Worm (Caenorhabditis elegans) whole organism, L2 larva: ENCODE measurements around the gene aat-1.

Experiments used
- C34F6.9 ChIP-seq: fragments of 150-350 bp; optimal IDR thresholded peaks from 2 replicates; lab custom pipeline; 2014; ENCODE audit warnings: missing biosample characterization, missing genetic modification characterization
- F13H6.1 ChIP-seq: sonication (generic microtip); optimal IDR thresholded peaks from 2 replicates; lab custom pipeline; 2016; ENCODE audit warnings: missing genetic modification characterization, missing compliant biosample characterization
- ZK546.5 ChIP-seq: sonication (generic microtip); optimal IDR thresholded peaks from 2 replicates; lab custom pipeline; 2017; ENCODE audit warnings: missing biosample characterization, missing genetic modification characterization
- alr-1 ChIP-seq: fragments of 150-350 bp; optimal IDR thresholded peaks from 2 replicates; lab custom pipeline; 2014; ENCODE audit warnings: missing biosample characterization, missing genetic modification characterization
- ceh-16 ChIP-seq: fragments of 150-350 bp; optimal IDR thresholded peaks from 2 replicates; lab custom pipeline; 2014; ENCODE audit warnings: missing biosample characterization, missing genetic modification characterization
- crh-2 ChIP-seq: sonication (generic microtip); optimal IDR thresholded peaks from 2 replicates; lab custom pipeline; 2017; ENCODE audit warnings: missing biosample characterization, missing genetic modification characterization
- elt-1 ChIP-seq: fragments of 150-350 bp; optimal IDR thresholded peaks from 2 replicates; lab custom pipeline; 2014; ENCODE audit warnings: missing biosample characterization, missing genetic modification characterization
- lin-11 ChIP-seq: fragments of 150-350 bp; sonication (generic microtip); optimal IDR thresholded peaks from 2 replicates; lab custom pipeline; 2014; ENCODE audit warnings: missing biosample characterization, missing genetic modification characterization, inconsistent platforms, mixed read lengths
- lin-39 ChIP-seq: fragments of 150-350 bp; optimal IDR thresholded peaks from 2 replicates; lab custom pipeline; 2014; ENCODE audit warnings: missing biosample characterization, missing genetic modification reagents, missing genetic modification characterization
- lsy-2 ChIP-seq, 2 experiments: fragments of 150-350 bp in 1 of 2; sonication (generic microtip) in 1 of 2; optimal IDR thresholded peaks; 2 replicates each; lab custom pipeline; 2014 to 2017; ENCODE audit warnings: missing biosample characterization in 2 of 2, missing genetic modification characterization in 2 of 2
- mbf-1 ChIP-seq: sonication (generic microtip); optimal IDR thresholded peaks from 2 replicates; lab custom pipeline; 2017; ENCODE audit warnings: missing biosample characterization, missing genetic modification characterization
- nhr-11 ChIP-seq: fragments of 150-350 bp; optimal IDR thresholded peaks from 2 replicates; lab custom pipeline; 2014; ENCODE audit warnings: missing biosample characterization, missing genetic modification characterization
- nhr-12 ChIP-seq: fragments of 150-350 bp; optimal IDR thresholded peaks from 2 replicates; lab custom pipeline; 2014; ENCODE audit warnings: missing biosample characterization, missing genetic modification characterization
- nhr-21 ChIP-seq: fragments of 150-350 bp; optimal IDR thresholded peaks from 2 replicates; lab custom pipeline; 2014; ENCODE audit warnings: missing biosample characterization, missing genetic modification characterization
- nhr-23 ChIP-seq: fragments of 150-350 bp; optimal IDR thresholded peaks from 2 replicates; lab custom pipeline; 2014; ENCODE audit warnings: missing biosample characterization, missing genetic modification reagents, missing genetic modification characterization
- nhr-237 ChIP-seq: fragments of 150-350 bp; optimal IDR thresholded peaks from 2 replicates; lab custom pipeline; 2014; ENCODE audit warnings: missing biosample characterization, missing genetic modification characterization
- nhr-77 ChIP-seq: fragments of 150-350 bp; optimal IDR thresholded peaks from 2 replicates; lab custom pipeline; 2014; ENCODE audit warnings: missing biosample characterization, missing genetic modification characterization
- unc-62 ChIP-seq: fragments of 150-350 bp; optimal IDR thresholded peaks from 2 replicates; lab custom pipeline; 2014; ENCODE audit warnings: missing biosample characterization, missing genetic modification reagents, missing genetic modification characterization
- zag-1 ChIP-seq: fragments of 150-350 bp; optimal IDR thresholded peaks from 2 replicates; lab custom pipeline; 2014; ENCODE audit warnings: missing biosample characterization, missing genetic modification characterization
- ztf-4 ChIP-seq: fragments of 150-350 bp; optimal IDR thresholded peaks from 2 replicates; lab custom pipeline; 2014; ENCODE audit warnings: missing biosample characterization, missing genetic modification characterization

Gene aat-1

ce11 chrIV:9580021-9580420 is 21.5 kb downstream of the aat-1 start, which contains the start of gene npr-2:
Gene npr-2 (minus strand): TSS chrIV:9580121.
- TF ChIP-seq nhr-77 (tag; lab: Kevin White, UChicago): no peak
- TF ChIP-seq lin-11: no peak
- TF ChIP-seq ceh-16 (tag; lab: Kevin White, UChicago): no peak
- TF ChIP-seq lin-39: no peak
- TF ChIP-seq F13H6.1 (tag; lab: Kevin White, UChicago): no peak
- TF ChIP-seq nhr-21: no peak
- no peak for TF ChIP-seq C34F6.9 (tag; lab: Kevin White, UChicago)

DNA sequence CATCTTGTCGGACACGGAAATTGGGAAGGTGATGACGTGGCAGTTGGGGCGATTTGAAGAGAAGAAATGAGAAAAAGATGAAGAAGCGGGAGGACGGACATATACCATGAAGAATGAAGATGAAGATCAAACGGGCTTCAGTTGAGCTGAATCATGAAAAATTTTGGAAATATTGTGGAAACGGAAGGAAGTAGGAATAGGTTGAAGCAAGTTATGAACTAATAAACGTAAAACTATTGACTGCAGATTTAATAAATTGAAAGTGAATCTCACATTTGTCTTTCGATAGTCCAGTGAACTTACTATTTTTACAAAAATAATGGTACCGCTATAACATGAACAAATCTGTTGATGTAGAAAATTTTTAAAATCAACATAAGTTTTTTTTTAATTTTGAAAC is 35.0 kb downstream of the aat-1 start, which contains the start of gene lron-14:
Gene lron-14, minus strand, starts transcription at position 101 of the 400 bp plus-strand sequence.
- TF ChIP-seq nhr-237 (tag; lab: Kevin White, UChicago): no peak
- TF ChIP-seq unc-62 (GFP tag; lab: Kevin White, UChicago): no peak
- TF ChIP-seq elt-1 (tag; lab: Kevin White, UChicago): no peak
- TF ChIP-seq nhr-11 (tag; lab: Kevin White, UChicago): no peak
- no peak for TF ChIP-seq nhr-12 (tag; lab: Kevin White, UChicago)
- TF ChIP-seq nhr-23 (tag; lab: Kevin White, UChicago): no peak
- TF ChIP-seq crh-2 (tag; lab: Kevin White, UChicago): no peak
- TF ChIP-seq alr-1 (tag; lab: Kevin White, UChicago): no peak

- TF ChIP-seq lin-11 (no peak), crh-2 (tag; lab: Kevin White, UChicago) (no peak), ZK546.5 (tag; lab: Kevin White, UChicago) (no peak), nhr-77 (tag; lab: Kevin White, UChicago) (no peak), zag-1 (no peak)
These were observed 37.7 kb downstream of the aat-1 start for ce11 chrIV:9563529-9564376.

DNA sequence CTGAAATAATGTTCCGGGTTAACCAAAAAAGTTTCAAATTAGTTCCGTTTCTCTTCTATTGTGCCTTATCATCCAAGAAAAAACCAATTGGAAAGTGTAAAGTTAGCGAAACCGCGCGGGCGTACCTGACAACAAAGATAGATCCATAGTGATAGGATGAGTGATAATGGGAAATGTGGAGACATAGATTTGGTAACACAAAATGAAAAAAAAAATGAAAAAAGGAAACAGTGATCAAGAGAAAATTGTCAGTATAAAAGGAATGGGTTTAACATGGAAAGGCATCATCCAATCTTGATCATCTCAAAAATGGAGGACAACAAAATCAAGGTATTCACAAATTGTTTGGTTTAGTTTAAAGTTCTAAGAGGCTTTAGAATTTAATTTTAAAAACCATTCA is 38.4 kb downstream of the aat-1 start, which contains the start of gene col-122:
Gene col-122, plus strand, starts transcription at position 301 of the 400 bp plus-strand sequence.
- no peak for TF ChIP-seq ztf-4
- TF ChIP-seq nhr-11 (tag; lab: Kevin White, UChicago): no peak
- TF ChIP-seq lsy-2 (tag; optimal IDR thresholded peaks at IDR 0.05; lab: Kevin White, UChicago): no peak
- no peak for TF ChIP-seq mbf-1 (tag; lab: Kevin White, UChicago)
- no peak for TF ChIP-seq unc-62 (GFP tag; lab: Kevin White, UChicago)
